Worm (Caenorhabditis elegans): ENCODE data around the gene Y62E10A.19.

- TF ChIP-seq nhr-77 (tag; optimal IDR thresholded peaks at IDR 0.05), result no peak
- TF ChIP-seq nhr-129 (tag; optimal IDR thresholded peaks at IDR 0.05), result no peak
- TF ChIP-seq ztf-11 (tag; optimal IDR thresholded peaks at IDR 0.05), result no peak
- TF ChIP-seq elt-1 (tag; optimal IDR thresholded peaks at IDR 0.05), result no peak
- TF ChIP-seq nhr-237 (tag; optimal IDR thresholded peaks at IDR 0.05), result no peak
- TF ChIP-seq ama-1 (optimal IDR thresholded peaks at IDR 0.05), result no peak
- TF ChIP-seq elt-3 (tag; optimal IDR thresholded peaks at IDR 0.05), result no peak
- TF ChIP-seq lin-39 (tag; optimal IDR thresholded peaks at IDR 0.05), result no peak
- TF ChIP-seq ceh-82 (tag; optimal IDR thresholded peaks at IDR 0.05), result no peak
- TF ChIP-seq nhr-12 (tag; optimal IDR thresholded peaks at IDR 0.05), result no peak
- no peak for TF ChIP-seq unc-39 (tag; optimal IDR thresholded peaks at IDR 0.05)
- TF ChIP-seq crh-2 (tag; optimal IDR thresholded peaks at IDR 0.05), result no peak
- no peak for TF ChIP-seq mdl-1 (tag; optimal IDR thresholded peaks at IDR 0.05)
These were observed 27.6 kb downstream of the Y62E10A.19 start for ce11 chrIV:13380506-13380905.

Data from whole organism, L2 larva.